Worm (Caenorhabditis elegans) whole organism, L2 larva: Measurements from ENCODE around the gene nhr-18.

ENCODE experiments used
- ZK546.5 ChIP-seq: sonication (generic microtip); optimal IDR thresholded peaks from 2 replicates; lab custom pipeline; 2017; ENCODE audit warnings: missing biosample characterization, missing genetic modification characterization
- blmp-1 ChIP-seq: sonication (generic microtip); optimal IDR thresholded peaks from 2 replicates; lab custom pipeline; 2017; ENCODE audit warnings: missing genetic modification characterization, mild to moderate bottlenecking, missing compliant biosample characterization, antibody characterized with exemption, moderate library complexity; ENCODE audit not compliant: insufficient read depth
- gmeb-1 ChIP-seq: fragments of 150-350 bp; optimal IDR thresholded peaks from 2 replicates; lab custom pipeline; 2014; ENCODE audit warnings: missing biosample characterization, missing genetic modification characterization
- lin-13 ChIP-seq: fragments of 150-350 bp; optimal IDR thresholded peaks from 2 replicates; lab custom pipeline; 2014; ENCODE audit warnings: missing biosample characterization, missing genetic modification reagents, missing genetic modification characterization
- nhr-10 ChIP-seq: sonication (generic microtip); optimal IDR thresholded peaks from 2 replicates; lab custom pipeline; 2017; ENCODE audit warnings: missing biosample characterization, missing genetic modification characterization
- nhr-237 ChIP-seq: fragments of 150-350 bp; optimal IDR thresholded peaks from 2 replicates; lab custom pipeline; 2014; ENCODE audit warnings: missing biosample characterization, missing genetic modification characterization
- nhr-25 ChIP-seq: fragments of 150-350 bp; sonication (generic microtip); optimal IDR thresholded peaks from 3 replicates; lab custom pipeline; 2014; ENCODE audit warnings: missing biosample characterization, missing genetic modification characterization
- snpc-4 ChIP-seq: fragments of 150-350 bp; optimal IDR thresholded peaks from 2 replicates; lab custom pipeline; 2014; ENCODE audit warnings: missing biosample characterization, missing genetic modification characterization
- unc-62 ChIP-seq: fragments of 150-350 bp; optimal IDR thresholded peaks from 2 replicates; lab custom pipeline; 2014; ENCODE audit warnings: missing biosample characterization, missing genetic modification reagents, missing genetic modification characterization

ce11 chrV:2211936-2212335, 15.1 kb upstream of the nhr-18 start, which contains the start of gene nhr-133:
- TF ChIP-seq ZK546.5 (tag; lab: Kevin White, UChicago) = no peak
- TF ChIP-seq snpc-4 (tag; lab: Kevin White, UChicago) = no peak
- TF ChIP-seq nhr-25 (tag; lab: Kevin White, UChicago) = no peak
- no peak for TF ChIP-seq blmp-1 (tag; lab: Kevin White, UChicago)
- TF ChIP-seq lin-13 (GFP tag; lab: Kevin White, UChicago) = no peak
- no peak for TF ChIP-seq gmeb-1 (tag; lab: Kevin White, UChicago)
- TF ChIP-seq unc-62 (GFP tag; lab: Kevin White, UChicago) = no peak
- TF ChIP-seq nhr-237 (tag; lab: Kevin White, UChicago) = no peak
- TF ChIP-seq nhr-10 (tag; lab: Kevin White, UChicago) = no peak
